Worm (Caenorhabditis elegans) whole organism, L1 larva: ENCODE results near the gene F13H10.5.

ENCODE experiments used
- C16A3.4 ChIP-seq: fragments of 150-350 bp; optimal IDR thresholded peaks from 2 replicates; lab custom pipeline; 2014; ENCODE audit warnings: missing biosample characterization, missing genetic modification characterization
- C34B4.2 ChIP-seq: sonication (generic microtip); optimal IDR thresholded peaks from 2 replicates; lab custom pipeline; 2017; ENCODE audit warnings: mild to moderate bottlenecking, missing genetic modification characterization, missing compliant biosample characterization
- F16B12.6 ChIP-seq: fragments of 150-350 bp; optimal IDR thresholded peaks from 2 replicates; lab custom pipeline; 2014; ENCODE audit warnings: missing biosample characterization, missing genetic modification characterization
- Y116A8C.19 ChIP-seq: sonication (generic microtip); optimal IDR thresholded peaks from 2 replicates; lab custom pipeline; 2016; ENCODE audit warnings: missing compliant biosample characterization, missing genetic modification characterization, borderline replicate concordance
- aha-1 ChIP-seq: fragments of 150-350 bp; optimal IDR thresholded peaks from 2 replicates; lab custom pipeline; 2014; ENCODE audit warnings: missing biosample characterization, missing genetic modification characterization
- alr-1 ChIP-seq: fragments of 200-800 bp; sonication (Bioruptor generic); optimal IDR thresholded peaks from 2 replicates; lab custom pipeline; 2018; ENCODE audit warnings: borderline replicate concordance, mild to moderate bottlenecking, missing genetic modification characterization, missing compliant biosample characterization
- blmp-1 ChIP-seq: fragments of 150-350 bp; optimal IDR thresholded peaks from 2 replicates; lab custom pipeline; 2014; ENCODE audit warnings: missing biosample characterization, missing genetic modification characterization
- ceh-8 ChIP-seq: fragments of 200-800 bp; sonication (Bioruptor generic); optimal IDR thresholded peaks from 2 replicates; lab custom pipeline; 2018; ENCODE audit warnings: mild to moderate bottlenecking, missing genetic modification characterization, moderate library complexity, missing compliant biosample characterization
- ceh-82 ChIP-seq, 3 experiments: fragments of 150-350 bp in 1 of 3; sonication (generic microtip) in 2 of 3; optimal IDR thresholded peaks; 2 replicates each; lab custom pipeline; 2014 to 2017; ENCODE audit warnings: missing biosample characterization in 3 of 3, missing genetic modification characterization in 3 of 3
- ceh-90 ChIP-seq: sonication (generic microtip); optimal IDR thresholded peaks from 2 replicates; lab custom pipeline; 2016; ENCODE audit warnings: missing genetic modification characterization, missing compliant biosample characterization
- dsc-1 ChIP-seq: sonication (generic microtip); optimal IDR thresholded peaks from 2 replicates; lab custom pipeline; 2016; ENCODE audit warnings: mild to moderate bottlenecking, missing genetic modification characterization, missing compliant biosample characterization
- efl-1 ChIP-seq, 4 experiments: fragments of 150-350 bp; optimal IDR thresholded peaks in 3 of 4; peaks in 1 of 4; 1 replicate in 1 of 4; 2 replicates in 3 of 4; lab custom pipeline; 2014; ENCODE audit warnings: missing biosample characterization in 2 of 4, missing genetic modification characterization in 2 of 4, missing genetic modification reagents in 2 of 4
- efl-3 ChIP-seq: fragments of 200-800 bp; sonication (Bioruptor generic); optimal IDR thresholded peaks from 2 replicates; lab custom pipeline; 2018; ENCODE audit warnings: mild to moderate bottlenecking, missing genetic modification characterization, missing compliant biosample characterization
- egl-27 ChIP-seq, 2 experiments: fragments of 150-350 bp in 1 of 2; sonication (generic microtip); optimal IDR thresholded peaks; 3 replicates each; lab custom pipeline; 2017 to 2018; ENCODE audit warnings: missing biosample characterization in 2 of 2, missing genetic modification characterization in 2 of 2, missing genetic modification reagents in 2 of 2
- fkh-10 ChIP-seq: sonication (generic microtip); optimal IDR thresholded peaks from 2 replicates; lab custom pipeline; 2017; ENCODE audit warnings: missing biosample characterization, missing genetic modification reagents, missing genetic modification characterization
- fos-1 ChIP-seq: fragments of 150-350 bp; optimal IDR thresholded peaks from 2 replicates; lab custom pipeline; 2014; ENCODE audit warnings: missing biosample characterization, missing genetic modification characterization
- grh-1 ChIP-seq: fragments of 200-800 bp; sonication (Bioruptor generic); IDR thresholded peaks from 2 replicates; pipeline ENCODE4 v1.3.6; 2022; ENCODE audit warnings: missing genetic modification reagents, missing genetic modification characterization, missing compliant biosample characterization
- hlh-17 ChIP-seq: fragments of 200-800 bp; sonication (Bioruptor generic); optimal IDR thresholded peaks from 2 replicates; lab custom pipeline; 2018; ENCODE audit warnings: missing genetic modification characterization, mild to moderate bottlenecking, missing compliant biosample characterization, moderate library complexity, borderline replicate concordance
- hpl-2 ChIP-seq: fragments of 150-350 bp; optimal IDR thresholded peaks from 2 replicates; lab custom pipeline; 2014; ENCODE audit warnings: missing biosample characterization, missing genetic modification reagents, missing genetic modification characterization
- irx-1 ChIP-seq: sonication (generic microtip); optimal IDR thresholded peaks from 2 replicates; lab custom pipeline; 2016; ENCODE audit warnings: missing genetic modification characterization, missing compliant biosample characterization
- isw-1 ChIP-seq: fragments of 200-800 bp; sonication (Bioruptor generic); IDR thresholded peaks from 2 replicates; pipeline ENCODE4 v1.3.6; 2022; ENCODE audit warnings: missing genetic modification characterization, missing compliant biosample characterization
- lin-13 ChIP-seq: fragments of 150-350 bp; optimal IDR thresholded peaks from 2 replicates; lab custom pipeline; 2014; ENCODE audit warnings: missing biosample characterization, missing genetic modification reagents, missing genetic modification characterization
- lin-39 ChIP-seq: fragments of 150-350 bp; optimal IDR thresholded peaks from 2 replicates; lab custom pipeline; 2014; ENCODE audit warnings: missing biosample characterization, missing genetic modification reagents, missing genetic modification characterization
- lsy-2 ChIP-seq, 2 experiments: fragments of 150-350 bp; optimal IDR thresholded peaks; 2 replicates each; lab custom pipeline; 2014; ENCODE audit warnings: missing biosample characterization in 2 of 2, missing genetic modification characterization in 2 of 2
- mdl-1 ChIP-seq, 2 experiments: fragments of 150-350 bp; optimal IDR thresholded peaks; 2 replicates each; lab custom pipeline; 2014 to 2017; ENCODE audit warnings: missing biosample characterization in 2 of 2, missing genetic modification characterization in 2 of 2, inconsistent platforms in 1 of 2
- mef-2 ChIP-seq: fragments of 150-350 bp; optimal IDR thresholded peaks from 2 replicates; lab custom pipeline; 2014; ENCODE audit warnings: missing biosample characterization, missing genetic modification characterization
- mep-1 ChIP-seq: fragments of 150-350 bp; optimal IDR thresholded peaks from 2 replicates; lab custom pipeline; 2014; ENCODE audit warnings: missing biosample characterization, missing genetic modification characterization
- nhr-11 ChIP-seq: fragments of 150-350 bp; optimal IDR thresholded peaks from 2 replicates; lab custom pipeline; 2014; ENCODE audit warnings: missing biosample characterization, missing genetic modification characterization
- nhr-12 ChIP-seq: sonication (generic microtip); optimal IDR thresholded peaks from 2 replicates; lab custom pipeline; 2017; ENCODE audit warnings: missing biosample characterization, missing genetic modification characterization
- nhr-19 ChIP-seq: fragments of 200-800 bp; sonication (Bioruptor generic); conservative IDR thresholded peaks from 2 replicates; pipeline ENCODE4 v1.3.6; 2022; ENCODE audit warnings: missing genetic modification characterization, missing compliant biosample characterization
- nhr-28 ChIP-seq: fragments of 150-350 bp; optimal IDR thresholded peaks from 2 replicates; lab custom pipeline; 2014; ENCODE audit warnings: missing biosample characterization, missing genetic modification characterization
- nhr-76 ChIP-seq: sonication (generic microtip); optimal IDR thresholded peaks from 2 replicates; lab custom pipeline; 2017; ENCODE audit warnings: missing biosample characterization, missing genetic modification characterization
- nhr-77 ChIP-seq: fragments of 150-350 bp; optimal IDR thresholded peaks from 2 replicates; lab custom pipeline; 2014; ENCODE audit warnings: missing biosample characterization, missing genetic modification characterization
- nhr-84 ChIP-seq: sonication (generic microtip); optimal IDR thresholded peaks from 2 replicates; lab custom pipeline; 2017; ENCODE audit warnings: missing biosample characterization, missing genetic modification characterization
- pag-3 ChIP-seq: sonication (generic microtip); optimal IDR thresholded peaks from 2 replicates; lab custom pipeline; 2017; ENCODE audit warnings: missing genetic modification characterization, mild to moderate bottlenecking, missing compliant biosample characterization, antibody characterized with exemption, borderline replicate concordance; ENCODE audit not compliant: insufficient read depth
- pqm-1 ChIP-seq: sonication (generic microtip); optimal IDR thresholded peaks from 3 replicates; lab custom pipeline; 2017; ENCODE audit warnings: missing biosample characterization, missing genetic modification characterization
- snpc-4 ChIP-seq: fragments of 150-350 bp; optimal IDR thresholded peaks from 2 replicates; lab custom pipeline; 2014; ENCODE audit warnings: missing biosample characterization, missing genetic modification characterization
- sptf-1 ChIP-seq: fragments of 150-350 bp; optimal IDR thresholded peaks from 2 replicates; lab custom pipeline; 2014; ENCODE audit warnings: missing biosample characterization, missing genetic modification characterization
- swsn-7 ChIP-seq: sonication (generic microtip); optimal IDR thresholded peaks from 2 replicates; lab custom pipeline; 2016; ENCODE audit warnings: missing genetic modification characterization, missing compliant biosample characterization
- tbx-2 ChIP-seq: sonication (generic microtip); optimal IDR thresholded peaks from 2 replicates; lab custom pipeline; 2016; ENCODE audit warnings: missing genetic modification characterization, missing compliant biosample characterization
- unc-130 ChIP-seq: fragments of 150-350 bp; optimal IDR thresholded peaks from 2 replicates; lab custom pipeline; 2017; ENCODE audit warnings: missing biosample characterization, missing genetic modification characterization, inconsistent platforms
- unc-30 ChIP-seq: sonication (generic microtip); optimal IDR thresholded peaks from 2 replicates; lab custom pipeline; 2017; ENCODE audit warnings: missing biosample characterization, missing genetic modification characterization
- vab-15 ChIP-seq: sonication (generic microtip); optimal IDR thresholded peaks from 2 replicates; lab custom pipeline; 2017; ENCODE audit warnings: missing genotype, mild to moderate bottlenecking, missing genetic modification characterization, missing compliant biosample characterization
- xbp-1 ChIP-seq: sonication (generic microtip); optimal IDR thresholded peaks from 2 replicates; lab custom pipeline; 2016; ENCODE audit warnings: missing genetic modification characterization, missing compliant biosample characterization
- zag-1 ChIP-seq: fragments of 150-350 bp; optimal IDR thresholded peaks from 2 replicates; lab custom pipeline; 2014; ENCODE audit warnings: missing biosample characterization, missing genetic modification characterization

The F13H10.5 gene

DNA sequence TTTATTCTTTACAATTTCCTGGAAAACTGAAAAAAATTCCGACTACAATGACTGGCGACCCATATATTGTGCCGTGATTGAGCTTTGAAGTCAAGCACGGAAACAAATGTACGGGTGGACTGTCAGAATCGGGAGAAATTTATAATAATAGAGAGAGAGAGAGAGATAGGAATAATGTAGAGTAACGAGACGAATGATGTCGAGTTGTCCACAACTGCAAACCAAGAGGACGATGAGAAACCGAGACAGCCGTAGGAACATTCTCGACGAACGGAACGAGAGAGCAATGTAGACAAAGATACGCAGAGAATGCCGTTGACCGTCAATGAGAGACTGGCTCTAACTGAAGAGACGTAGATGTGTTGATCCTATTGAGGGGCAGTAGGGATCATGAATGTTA, 36.8 kb downstream of the F13H10.5 start (continued):
- TF ChIP-seq ceh-90 (no peak), efl-1 (optimal IDR thresholded peaks at IDR 0.05; lab: Kevin White, UChicago) (peak; percentile 62 to 66), efl-1 (GFP tag; optimal IDR thresholded peaks at IDR 0.05 in 1 of 2; lab: Kevin White, UChicago) (peak; percentile 15 to 91), xbp-1 (tag; lab: Kevin White, UChicago) (peak; percentile 82), aha-1 (no peak), nhr-28 (no peak), mep-1 (tag; lab: Kevin White, UChicago) (peak; percentile 92), F16B12.6 (peak; percentile 33), fkh-10 (no peak), unc-130 (peak; percentile 11), alr-1 (tag; lab: Kevin White, UChicago) (no peak), nhr-84 (tag; lab: Kevin White, UChicago) (no peak), dsc-1 (tag; lab: Kevin White, UChicago) (peak; percentile 66), isw-1 (no peak), efl-3 (no peak), mef-2 (peak; percentile 54), irx-1 (peak; percentile 23), snpc-4 (peak; percentile 10), C34B4.2 (tag; lab: Kevin White, UChicago) (no peak), pag-3 (tag; lab: Kevin White, UChicago) (peak; percentile 91), lsy-2 (tag; optimal IDR thresholded peaks at IDR 0.05; lab: Kevin White, UChicago) (peak; percentile 78 to 81), hlh-17 (no peak), mdl-1 (tag; optimal IDR thresholded peaks at IDR 0.05; lab: Kevin White, UChicago) (peak in 1 of 2 experiments; percentile 72), unc-30 (tag; lab: Kevin White, UChicago) (no peak), ceh-8 (GFP tag; lab: Kevin White, UChicago) (no peak), vab-15 (no peak), fos-1 (tag; lab: Kevin White, UChicago) (peak; percentile 66), nhr-77 (peak; percentile 71), pqm-1 (no peak), lin-39 (tag; lab: Kevin White, UChicago) (no peak), swsn-7 (peak; percentile 90), nhr-11 (tag; lab: Kevin White, UChicago) (no peak)

DNA sequence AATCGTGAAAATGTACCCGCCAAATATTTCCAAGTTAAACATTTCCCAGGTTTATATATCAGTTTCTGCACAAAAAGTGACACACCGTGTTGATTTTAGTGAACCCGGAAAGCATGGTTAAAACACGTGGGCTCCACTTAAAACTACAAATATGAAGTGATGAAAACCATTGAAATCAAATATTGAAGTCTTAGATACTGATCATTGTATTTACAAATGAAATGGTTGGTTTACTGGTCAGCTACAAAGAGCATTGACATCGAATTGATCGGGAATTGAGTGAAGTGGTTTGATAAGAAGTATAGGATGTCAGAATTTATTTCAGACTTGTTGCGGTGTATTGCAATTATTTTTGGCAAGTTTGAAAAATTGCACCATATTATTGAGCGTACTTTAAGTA, 38.6 kb downstream of the F13H10.5 start, which contains the start of gene hrg-5:
hrg-5 (minus strand) TSS at position 17 of the 400 bp plus-strand sequence.
- TF ChIP-seq lin-13 (GFP tag; lab: Kevin White, UChicago), result no peak
- TF ChIP-seq blmp-1 (tag; lab: Kevin White, UChicago), result no peak
- TF ChIP-seq hpl-2 (GFP tag; lab: Kevin White, UChicago), result no peak
- no peak for TF ChIP-seq ceh-82 (tag; optimal IDR thresholded peaks at IDR 0.05; lab: Kevin White, UChicago)
- TF ChIP-seq C16A3.4, result no peak
- no peak for TF ChIP-seq egl-27 (tag; optimal IDR thresholded peaks at IDR 0.05; lab: Kevin White, UChicago)
- no peak for TF ChIP-seq Y116A8C.19 (tag; lab: Kevin White, UChicago)
- TF ChIP-seq F16B12.6, result no peak
- no peak for TF ChIP-seq hlh-17
- no peak for TF ChIP-seq mdl-1 (tag; optimal IDR thresholded peaks at IDR 0.05; lab: Kevin White, UChicago)
- TF ChIP-seq irx-1, result no peak
- TF ChIP-seq vab-15, result no peak
- no peak for TF ChIP-seq grh-1 (GFP tag; lab: Robert Waterston, UW)
- TF ChIP-seq mep-1 (tag; lab: Kevin White, UChicago), result no peak
- no peak for TF ChIP-seq fos-1 (tag; lab: Kevin White, UChicago)
- TF ChIP-seq nhr-76 (tag; lab: Kevin White, UChicago), result no peak

DNA sequence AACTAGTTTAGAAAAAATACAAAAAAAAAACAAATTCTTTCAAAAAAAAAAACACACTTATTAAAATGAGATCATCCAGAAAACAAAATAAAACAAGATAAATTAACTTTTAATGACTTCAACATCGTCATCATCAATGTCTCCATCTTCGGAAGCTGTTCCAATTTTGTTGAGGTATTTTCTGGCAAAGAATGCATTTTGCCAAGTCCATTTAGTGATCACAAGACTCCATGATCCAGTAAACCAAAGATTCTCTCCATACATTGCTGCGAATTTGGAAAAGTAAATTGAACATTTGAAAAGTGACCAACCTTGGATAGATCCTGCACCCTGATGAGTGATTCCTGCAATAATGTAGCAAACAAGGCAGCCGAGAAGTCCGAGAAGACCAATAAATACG, 39.3 kb downstream of the F13H10.5 start:
- TF ChIP-seq sptf-1 (no peak), zag-1 (tag; lab: Kevin White, UChicago) (no peak), mef-2 (no peak), xbp-1 (tag; lab: Kevin White, UChicago) (no peak), tbx-2 (tag; lab: Kevin White, UChicago) (no peak), nhr-12 (tag; lab: Kevin White, UChicago) (no peak), nhr-19 (GFP tag; lab: Robert Waterston, UW) (no peak)
